Fruit fly (Drosophila melanogaster): ENCODE results near the gene Ype.

The Ype gene

dm6 chrX:13376520-13376919 is 10.7 kb downstream of the Ype start (continued):
- TF ChIP-seq CG8119 (GFP tag; IDR thresholded peaks at IDR 0.05), result peak; percentile 44; the same call in 1 of the 3 replicates
- TF ChIP-seq Eip75B (GFP tag; optimal IDR thresholded peaks at IDR 0.05), result peak; percentile 51
- TF ChIP-seq salr (GFP tag; optimal IDR thresholded peaks at IDR 0.05), result peak in 1 of 2 experiments; percentile 15
- TF ChIP-seq CG6276 (GFP tag; optimal IDR thresholded peaks at IDR 0.05), result peak; percentile 34
- TF ChIP-seq CG4318 (GFP tag; optimal IDR thresholded peaks at IDR 0.05), result peak; percentile 28
- no peak for TF ChIP-seq Ets21C (GFP tag; optimal IDR thresholded peaks at IDR 0.05)
- TF ChIP-seq CG11902 (GFP tag; optimal IDR thresholded peaks at IDR 0.05), result no peak
- TF ChIP-seq Hr39 (GFP tag; optimal IDR thresholded peaks at IDR 0.05), result peak; percentile 39
- TF ChIP-seq net (GFP tag; optimal IDR thresholded peaks at IDR 0.05), result peak; percentile 57
- peak; percentile 15 for TF ChIP-seq CG11762 (GFP tag; optimal IDR thresholded peaks at IDR 0.05; ENCODE audit: insufficient read depth)
- TF ChIP-seq CG3032 (tag; optimal IDR thresholded peaks at IDR 0.05), result peak; percentile 46
- peak; percentile 48; the same call in 1 of the 2 replicates for TF ChIP-seq Gug (GFP tag; IDR thresholded peaks at IDR 0.05)
- peak; percentile 39 for TF ChIP-seq esn (GFP tag; optimal IDR thresholded peaks at IDR 0.05)
- TF ChIP-seq CG11294 (GFP tag; IDR thresholded peaks at IDR 0.05), result no peak
- peak; percentile 37 for TF ChIP-seq Smox (GFP tag; optimal IDR thresholded peaks at IDR 0.05)
- TF ChIP-seq cyc (GFP tag; optimal IDR thresholded peaks at IDR 0.05), result peak; percentile 12
- peak; percentile 67 for TF ChIP-seq acj6 (GFP tag; optimal IDR thresholded peaks at IDR 0.05)
- TF ChIP-seq CG31627 (GFP tag; optimal IDR thresholded peaks at IDR 0.05), result peak; percentile 35
- TF ChIP-seq CG15336 (GFP tag; IDR thresholded peaks at IDR 0.05), result peak; percentile 52
- peak; percentile 47 for TF ChIP-seq Ets96B (tag; optimal IDR thresholded peaks at IDR 0.05)

- TF ChIP-seq vri (GFP tag; optimal IDR thresholded peaks at IDR 0.05) (peak; percentile 15), svp (GFP tag) (peak; percentile 66), Eip78C (GFP tag) (peak; percentile 4), dsx (GFP tag; optimal IDR thresholded peaks at IDR 0.05; ENCODE audit: poor library complexity, severe bottlenecking) (no peak)
Observed at dm6 chrX:13375489-13375997, 11.7 kb downstream of the Ype start.

dm6 chrX:13374979-13375378 is 12.2 kb downstream of the Ype start:
- no peak for TF ChIP-seq esn (GFP tag; optimal IDR thresholded peaks at IDR 0.05)
- TF ChIP-seq fkh (GFP tag; optimal IDR thresholded peaks at IDR 0.05), result no peak
- TF ChIP-seq topi (GFP tag; optimal IDR thresholded peaks at IDR 0.05), result no peak
- no peak for TF ChIP-seq CG8119 (GFP tag; IDR thresholded peaks at IDR 0.05)
- TF ChIP-seq svp (GFP tag), result no peak
- no peak for TF ChIP-seq CG6854 (GFP tag; optimal IDR thresholded peaks at IDR 0.05)
- TF ChIP-seq OdsH (GFP tag; optimal IDR thresholded peaks at IDR 0.05), result no peak
- no peak for TF ChIP-seq CG11294 (GFP tag; IDR thresholded peaks at IDR 0.05)
- no peak for TF ChIP-seq CG6808 (GFP tag; optimal IDR thresholded peaks at IDR 0.05)
- TF ChIP-seq Hr39 (GFP tag; optimal IDR thresholded peaks at IDR 0.05), result no peak
- no peak for TF ChIP-seq CG11902 (GFP tag; optimal IDR thresholded peaks at IDR 0.05)
- TF ChIP-seq net (GFP tag; optimal IDR thresholded peaks at IDR 0.05), result no peak
- TF ChIP-seq dsx (GFP tag; optimal IDR thresholded peaks at IDR 0.05; ENCODE audit: poor library complexity, severe bottlenecking), result no peak
- no peak for TF ChIP-seq CG1621 (tag; optimal IDR thresholded peaks at IDR 0.05)
- no peak for TF ChIP-seq CG6792 (GFP tag; optimal IDR thresholded peaks at IDR 0.05)
- TF ChIP-seq CG16779 (tag; optimal IDR thresholded peaks at IDR 0.05), result no peak
- TF ChIP-seq Gug (GFP tag; IDR thresholded peaks at IDR 0.05), result no peak

dm6 chrX:13374154-13374536 is 13.1 kb downstream of the Ype start:
- TF ChIP-seq dac (GFP tag; optimal IDR thresholded peaks at IDR 0.05), result no peak
- no peak for TF ChIP-seq Hr4 (GFP tag; optimal IDR thresholded peaks at IDR 0.05)
- no peak for TF ChIP-seq Hr39 (GFP tag; optimal IDR thresholded peaks at IDR 0.05)
- no peak for TF ChIP-seq pdm3 (GFP tag; optimal IDR thresholded peaks at IDR 0.05)
- TF ChIP-seq CG8319 (GFP tag; optimal IDR thresholded peaks at IDR 0.05), result no peak
- TF ChIP-seq OdsH (GFP tag; optimal IDR thresholded peaks at IDR 0.05), result no peak
- no peak for TF ChIP-seq Lpt (GFP tag; optimal IDR thresholded peaks at IDR 0.05)
- no peak for TF ChIP-seq Hr38 (GFP tag; optimal IDR thresholded peaks at IDR 0.05)
